Fruit fly (Drosophila melanogaster): ENCODE data around the gene shop.

Gene shop

DNA sequence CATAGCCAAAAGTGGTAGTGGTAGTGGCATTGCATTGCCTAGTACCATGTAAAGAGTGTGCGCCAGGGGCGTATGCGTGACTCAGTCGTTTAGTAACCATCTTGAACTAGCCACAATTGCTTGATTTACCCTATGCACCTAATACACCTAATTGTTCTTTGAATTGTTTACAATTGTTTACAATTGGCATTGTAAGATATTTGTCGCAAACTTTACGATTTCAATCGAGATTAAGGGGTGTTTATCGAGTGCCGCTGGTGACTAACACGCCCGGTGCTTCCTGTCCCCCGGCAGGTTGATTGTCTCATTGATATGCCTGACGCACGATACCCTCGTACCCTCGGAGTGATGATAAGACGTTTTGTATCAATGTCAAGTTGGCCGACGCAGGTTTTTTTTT, 11.3 kb downstream of the shop start (continued):
- no peak for TF ChIP-seq Hsf (GFP tag; optimal IDR thresholded peaks at IDR 0.05)
- TF ChIP-seq Mrtf (GFP tag; IDR thresholded peaks at IDR 0.05), result 0 out of 3 replicates have a peak, but pooled peaks have one; percentile 11
- no peak for TF ChIP-seq nau (GFP tag; optimal IDR thresholded peaks at IDR 0.05)
- TF ChIP-seq sc (optimal IDR thresholded peaks at IDR 0.05), result no peak
- TF ChIP-seq sc (GFP tag; optimal IDR thresholded peaks at IDR 0.05), result no peak
- peak; percentile 14 for TF ChIP-seq ewg (GFP tag; optimal IDR thresholded peaks at IDR 0.05)
- TF ChIP-seq CG11085 (GFP tag; IDR thresholded peaks at IDR 0.05), result no peak
- TF ChIP-seq Side (GFP tag; optimal IDR thresholded peaks at IDR 0.05), result peak; percentile 22
- no peak for TF ChIP-seq B-H2 (GFP tag; optimal IDR thresholded peaks at IDR 0.05)
- TF ChIP-seq CG12155 (GFP tag; optimal IDR thresholded peaks at IDR 0.05), result no peak
- TF ChIP-seq eyg (GFP tag; optimal IDR thresholded peaks at IDR 0.05), result no peak
- no peak for TF ChIP-seq dan (GFP tag; IDR thresholded peaks at IDR 0.05)
- TF ChIP-seq TFAM (GFP tag; optimal IDR thresholded peaks at IDR 0.05), result no peak
- peak; percentile 73 for TF ChIP-seq CG12769 (tag; optimal IDR thresholded peaks at IDR 0.05)
- TF ChIP-seq CG11093 (GFP tag; IDR thresholded peaks at IDR 0.05), result peak; percentile 60; the same call in 1 of the 3 replicates
- no peak for TF ChIP-seq mld (GFP tag; IDR thresholded peaks at IDR 0.05; ENCODE audit: partially characterized antibody)
- peak; percentile 59 for TF ChIP-seq esg (GFP tag; conservative IDR thresholded peaks at IDR 0.05)
- TF ChIP-seq CG6689 (GFP tag; IDR thresholded peaks at IDR 0.05), result peak; percentile 66
- no peak for TF ChIP-seq da (GFP tag; optimal IDR thresholded peaks at IDR 0.05)
- TF ChIP-seq Nf-YC (tag; optimal IDR thresholded peaks at IDR 0.05), result peak; percentile 27
- TF ChIP-seq btn (GFP tag; optimal IDR thresholded peaks at IDR 0.05), result no peak
- no peak for TF ChIP-seq CG4328 (GFP tag; optimal IDR thresholded peaks at IDR 0.05)
- peak; percentile 43 for TF ChIP-seq Hr3 (GFP tag; optimal IDR thresholded peaks at IDR 0.05)
- no peak for TF ChIP-seq Meics (GFP tag; optimal IDR thresholded peaks at IDR 0.05)
- TF ChIP-seq CG32532 (GFP tag; IDR thresholded peaks at IDR 0.05), result peak; percentile 43; the same call in 1 of the 2 replicates
- TF ChIP-seq Sry-β (GFP tag; optimal IDR thresholded peaks at IDR 0.05), result no peak
- TF ChIP-seq CG6272 (GFP tag; IDR thresholded peaks at IDR 0.05), result 0 out of 2 replicates have a peak, but pooled peaks have one; percentile 22
- peak; percentile 14 for TF ChIP-seq dm (GFP tag; optimal IDR thresholded peaks at IDR 0.05)
- TF ChIP-seq CG5953 (GFP tag; IDR thresholded peaks at IDR 0.05), result 0 out of 2 replicates have a peak, but pooled peaks have one; percentile 29
- no peak; the same call in 2 of the 3 replicates for TF ChIP-seq croc (GFP tag; conservative IDR thresholded peaks at IDR 0.05)
- TF ChIP-seq klu (GFP tag; IDR thresholded peaks at IDR 0.05), result peak; percentile 14; the same call in 1 of the 2 replicates
- TF ChIP-seq ap (GFP tag; IDR thresholded peaks at IDR 0.05), result no peak
- TF ChIP-seq Dek (tag; optimal IDR thresholded peaks at IDR 0.05), result peak; percentile 16
- no peak for TF ChIP-seq ac (GFP tag; optimal IDR thresholded peaks at IDR 0.05)
- TF ChIP-seq CG1024 (GFP tag; IDR thresholded peaks at IDR 0.05), result no peak
- TF ChIP-seq Ssrp (tag; optimal IDR thresholded peaks at IDR 0.05), result peak; percentile 41
- no peak for TF ChIP-seq CG7745 (tag; optimal IDR thresholded peaks at IDR 0.05)
- no peak for TF ChIP-seq Oaz (GFP tag; IDR thresholded peaks at IDR 0.05)
- TF ChIP-seq Trl (optimal IDR thresholded peaks at IDR 0.05), result no peak
- TF ChIP-seq Trl (GFP tag; optimal IDR thresholded peaks at IDR 0.05), result peak; percentile 35
- peak; percentile 1 for TF ChIP-seq zfh2 (GFP tag; optimal IDR thresholded peaks at IDR 0.05)
- TF ChIP-seq Dip2 (GFP tag; IDR thresholded peaks at IDR 0.05), result no peak
- no peak for TF ChIP-seq CG11696 (GFP tag; IDR thresholded peaks at IDR 0.05)
- peak; percentile 45 for TF ChIP-seq CG9215 (GFP tag; IDR thresholded peaks at IDR 0.05)
- TF ChIP-seq CHES-1-like (GFP tag; optimal IDR thresholded peaks at IDR 0.05), result peak; percentile 24
- no peak for TF ChIP-seq Asciz (GFP tag; optimal IDR thresholded peaks at IDR 0.05)
- peak; percentile 31 for TF ChIP-seq mam (GFP tag; optimal IDR thresholded peaks at IDR 0.05)
- TF ChIP-seq MTF-1 (GFP tag; optimal IDR thresholded peaks at IDR 0.05; ENCODE audit: borderline replicate concordance), result no peak
- TF ChIP-seq gcm (GFP tag; optimal IDR thresholded peaks at IDR 0.05), result peak; percentile 10
- TF ChIP-seq bab2 (GFP tag; optimal IDR thresholded peaks at IDR 0.05), result peak; percentile 33
- TF ChIP-seq CoRest (tag; optimal IDR thresholded peaks at IDR 0.05), result peak; percentile 68
- TF ChIP-seq dmrt11E (tag; optimal IDR thresholded peaks at IDR 0.05), result peak; percentile 42
